Worm (Caenorhabditis elegans) whole organism, late embryonic: ENCODE data around the gene cut-2.

Experiments used
- K02D7.2 ChIP-seq: sonication (generic microtip); optimal IDR thresholded peaks from 2 replicates; lab custom pipeline; 2017; ENCODE audit warnings: mild to moderate bottlenecking, missing genetic modification characterization, missing compliant biosample characterization
- ama-1 ChIP-seq: fragments of 150-350 bp; optimal IDR thresholded peaks from 2 replicates; lab custom pipeline; 2014
- ceh-18 ChIP-seq: sonication (generic microtip); optimal IDR thresholded peaks from 2 replicates; lab custom pipeline; 2016; ENCODE audit warnings: missing genetic modification characterization, missing compliant biosample characterization
- ceh-2 ChIP-seq: sonication (generic microtip); optimal IDR thresholded peaks from 2 replicates; lab custom pipeline; 2016; ENCODE audit warnings: missing genotype, missing genetic modification characterization, missing compliant biosample characterization
- ceh-45 ChIP-seq: fragments of 200-800 bp; sonication (Bioruptor generic); IDR thresholded peaks from 2 replicates; pipeline ENCODE4 v1.3.6; 2022; ENCODE audit warnings: missing genetic modification reagents, missing genetic modification characterization, missing compliant biosample characterization
- hlh-8 ChIP-seq: sonication (generic microtip); optimal IDR thresholded peaks from 2 replicates; lab custom pipeline; 2016; ENCODE audit warnings: missing genotype, missing genetic modification characterization, missing compliant biosample characterization
- madf-2 ChIP-seq: sonication (generic microtip); optimal IDR thresholded peaks from 2 replicates; lab custom pipeline; 2017; ENCODE audit warnings: missing genetic modification characterization, missing compliant biosample characterization
- npax-4 ChIP-seq: sonication (generic microtip); optimal IDR thresholded peaks from 2 replicates; lab custom pipeline; 2016; ENCODE audit warnings: missing genetic modification characterization, missing compliant biosample characterization
- odd-2 ChIP-seq: sonication (generic microtip); optimal IDR thresholded peaks from 2 replicates; lab custom pipeline; 2017; ENCODE audit warnings: antibody characterized with exemption, mild to moderate bottlenecking, missing genetic modification characterization, missing compliant biosample characterization
- tbx-7 ChIP-seq: sonication (generic microtip); optimal IDR thresholded peaks from 2 replicates; lab custom pipeline; 2016; ENCODE audit warnings: missing genotype, missing genetic modification characterization, missing compliant biosample characterization
- ttx-3 ChIP-seq: sonication (generic microtip); optimal IDR thresholded peaks from 2 replicates; lab custom pipeline; 2016; ENCODE audit warnings: missing genetic modification reagents, missing genetic modification characterization, missing compliant biosample characterization
- unc-55 ChIP-seq: sonication (generic microtip); optimal IDR thresholded peaks from 2 replicates; lab custom pipeline; 2017; ENCODE audit warnings: missing biosample characterization, missing genetic modification reagents, missing genetic modification characterization

ce11 chrV:13420640-13421039 lies 5.9 kb downstream of the cut-2 start, which contains the start of gene srv-8:
- TF ChIP-seq K02D7.2 (tag; lab: Kevin White, UChicago): no peak
- TF ChIP-seq ceh-2 (tag; lab: Kevin White, UChicago): no peak
- no peak for TF ChIP-seq ttx-3 (tag; lab: Kevin White, UChicago)
- no peak for TF ChIP-seq odd-2 (tag; lab: Kevin White, UChicago)
- TF ChIP-seq ceh-18 (tag; lab: Kevin White, UChicago): no peak
- no peak for TF ChIP-seq ceh-45 (GFP tag; lab: Robert Waterston, UW)
- TF ChIP-seq tbx-7 (tag; lab: Kevin White, UChicago): no peak
- TF ChIP-seq madf-2: no peak
- no peak for TF ChIP-seq unc-55
- TF ChIP-seq ama-1 (lab: Kevin White, UChicago): no peak
- TF ChIP-seq hlh-8 (tag; lab: Kevin White, UChicago): no peak
- no peak for TF ChIP-seq npax-4 (tag; lab: Kevin White, UChicago)
